Worm (Caenorhabditis elegans) whole organism, L4/young adult: ENCODE measurements around the gene gst-11.

ENCODE experiments used
- W03F9.2 ChIP-seq: fragments of 150-350 bp; optimal IDR thresholded peaks from 2 replicates; lab custom pipeline; 2014; ENCODE audit warnings: missing biosample characterization, missing genetic modification characterization
- dao-5 ChIP-seq: sonication (generic microtip); optimal IDR thresholded peaks from 2 replicates; lab custom pipeline; 2016; ENCODE audit warnings: missing genotype, missing genetic modification characterization, moderate library complexity, missing compliant biosample characterization
- him-1 ChIP-seq: sonication (generic microtip); optimal IDR thresholded peaks from 2 replicates; lab custom pipeline; 2016; ENCODE audit warnings: missing genotype, missing genetic modification reagents, missing genetic modification characterization, missing compliant biosample characterization

The gst-11 gene

DNA sequence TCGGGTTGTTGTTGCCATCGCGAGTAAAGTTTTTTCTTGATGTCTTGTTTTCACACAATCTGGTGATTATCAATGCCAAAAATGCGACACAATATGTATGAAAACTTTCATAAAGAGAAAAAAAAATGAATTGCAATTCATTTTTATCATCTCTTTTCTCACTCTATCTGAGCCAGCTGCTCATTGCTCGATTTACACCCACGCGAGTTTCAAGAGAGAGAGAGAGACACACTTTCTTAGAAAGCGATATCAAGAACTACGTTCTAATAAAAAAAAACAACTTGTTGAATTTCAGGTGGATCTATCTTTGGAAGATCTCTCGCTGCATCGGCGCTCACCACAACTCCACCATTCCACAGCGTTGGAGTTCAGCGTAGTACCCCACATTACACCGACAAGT, 30.9 kb downstream of the gst-11 start:
- TF ChIP-seq W03F9.2 (no peak), him-1 (tag; lab: Kevin White, UChicago) (no peak), dao-5 (tag; lab: Kevin White, UChicago) (no peak)

DNA sequence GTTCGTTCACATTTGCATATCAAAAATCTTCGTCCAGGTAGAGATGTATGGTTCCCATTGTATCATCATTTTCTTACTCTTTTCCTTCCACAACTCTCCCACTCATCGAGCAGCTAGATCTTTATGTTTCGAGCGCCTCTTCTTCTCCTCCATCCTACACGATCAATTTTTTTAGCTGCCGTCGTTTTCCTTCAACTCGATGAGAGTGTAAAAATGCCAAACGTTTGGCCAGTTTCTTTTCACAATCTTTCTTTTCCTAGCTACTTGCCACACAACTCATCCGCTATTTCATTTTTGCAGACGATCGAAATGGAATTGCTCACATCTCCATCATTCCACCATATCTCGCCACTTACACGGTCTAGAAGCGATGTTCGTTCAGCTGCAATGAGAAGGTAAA, 32.0 kb downstream of the gst-11 start, which contains the start of gene C18B2.3:
TSS of gene C18B2.3 (plus strand) at position 301 of the 400 bp plus-strand sequence.
- TF ChIP-seq W03F9.2 (no peak), dao-5 (tag; lab: Kevin White, UChicago) (no peak), him-1 (tag; lab: Kevin White, UChicago) (no peak)

DNA sequence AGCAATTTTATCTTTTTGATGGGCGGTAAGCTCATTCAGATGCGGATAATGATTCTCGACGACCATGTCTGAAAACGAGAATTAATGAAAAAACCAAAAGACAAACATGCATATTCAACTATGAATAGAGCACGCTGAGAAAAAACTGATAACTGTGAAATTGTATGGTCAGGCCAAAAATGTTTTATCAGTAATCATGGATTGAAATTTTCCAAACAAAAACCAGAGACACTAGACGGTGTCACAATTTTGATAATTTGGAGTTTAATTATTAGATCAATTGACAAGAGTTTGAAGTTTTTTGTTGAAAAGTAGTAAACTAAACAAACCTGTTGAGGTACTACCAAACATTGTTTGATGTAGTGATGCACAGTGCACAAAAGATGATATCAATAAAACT, 33.2 kb downstream of the gst-11 start, which contains the start of gene cgr-1:
TSS of gene cgr-1 (minus strand) at position 68 of the 400 bp plus-strand sequence.
- TF ChIP-seq dao-5 (tag; lab: Kevin White, UChicago) (no peak), him-1 (tag; lab: Kevin White, UChicago) (no peak), W03F9.2 (no peak)

DNA sequence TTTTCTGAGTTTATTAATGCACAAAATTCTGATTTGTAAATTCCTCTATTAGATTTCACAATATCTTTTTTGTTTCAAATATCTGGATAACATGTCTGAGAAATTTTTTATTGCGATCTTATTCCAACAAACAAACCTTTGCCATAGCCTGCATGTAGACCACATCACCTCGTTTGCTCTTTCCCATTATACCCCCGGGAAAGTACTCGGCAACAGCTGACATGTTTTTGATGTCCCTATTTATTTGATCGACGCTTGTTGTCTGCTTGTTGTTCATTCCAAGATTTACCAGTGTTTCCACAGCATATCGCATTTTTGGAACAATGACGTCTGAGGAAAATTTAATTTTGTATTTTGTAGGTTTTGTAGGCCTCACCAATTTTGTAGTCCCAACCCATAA, 33.7 kb downstream of the gst-11 start:
- TF ChIP-seq W03F9.2 (no peak), him-1 (tag; lab: Kevin White, UChicago) (no peak)

DNA sequence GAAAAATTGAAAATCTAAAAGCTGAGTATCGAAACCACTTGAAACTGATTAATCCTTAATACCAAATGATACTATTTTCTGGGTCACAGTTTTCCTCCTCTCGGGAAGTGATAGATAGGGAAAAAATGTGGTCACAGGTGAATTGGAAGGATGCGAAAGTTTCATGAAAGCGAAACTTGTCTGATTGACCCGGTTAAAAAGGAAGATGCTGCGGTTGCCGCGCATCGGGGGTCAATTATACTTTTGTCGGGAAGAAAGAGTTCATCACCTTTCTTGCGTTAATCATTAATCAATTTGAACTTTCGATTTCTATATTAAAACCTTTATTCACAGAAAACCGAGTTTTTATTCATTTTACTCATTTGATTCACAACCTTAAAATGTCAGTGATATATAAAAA, 36.6 kb downstream of the gst-11 start:
- TF ChIP-seq W03F9.2 = no peak
- no peak for TF ChIP-seq dao-5 (tag; lab: Kevin White, UChicago)
- no peak for TF ChIP-seq him-1 (tag; lab: Kevin White, UChicago)

DNA sequence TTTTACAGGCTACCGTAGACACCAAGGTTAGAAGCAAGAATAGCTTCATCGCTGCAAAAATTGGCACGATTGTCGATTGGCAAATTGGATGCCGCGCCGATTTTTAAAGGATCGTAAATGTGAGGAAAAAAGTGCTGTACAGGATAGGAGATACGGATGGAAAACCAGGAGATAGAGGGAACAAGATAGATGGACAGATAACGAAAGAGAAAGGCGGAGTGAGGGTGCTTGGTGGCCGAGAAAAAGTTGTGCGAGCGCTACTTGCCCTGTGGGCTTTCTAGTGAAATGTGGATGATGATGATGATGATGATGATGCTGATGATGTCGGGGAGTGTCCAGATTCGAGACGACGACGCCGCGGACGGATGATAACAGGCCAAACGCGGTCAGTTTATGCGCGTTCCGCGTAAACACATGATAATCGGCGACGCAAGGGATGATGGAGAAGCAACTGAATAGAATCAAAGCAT, 37.2 kb downstream of the gst-11 start, which contains the start of gene T27A10.6:
TSS of gene T27A10.6 (minus strand) at position 51 of the 470 bp plus-strand sequence.
- TF ChIP-seq dao-5 (tag; lab: Kevin White, UChicago) (no peak), W03F9.2 (no peak), him-1 (tag; lab: Kevin White, UChicago) (no peak)

DNA sequence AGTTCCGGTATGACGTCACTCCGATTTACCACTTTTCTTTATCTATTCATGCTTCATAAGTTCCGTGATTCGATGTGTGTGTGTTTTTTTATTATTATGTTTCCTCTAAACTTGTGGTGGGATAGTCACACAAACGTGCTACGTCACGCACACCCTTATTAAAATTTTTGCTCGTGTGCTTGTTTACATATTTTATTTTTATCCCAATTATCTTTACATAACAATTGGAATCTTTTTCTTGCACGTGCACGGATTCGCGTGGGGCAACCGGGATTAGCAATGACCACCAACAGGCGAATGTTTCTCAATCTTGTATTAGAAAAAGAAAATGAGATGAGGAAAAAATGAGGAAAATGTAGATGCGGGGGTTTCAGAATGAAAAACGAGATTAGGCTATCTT, 43.0 kb downstream of the gst-11 start:
- no peak for TF ChIP-seq W03F9.2
- TF ChIP-seq him-1 (tag; lab: Kevin White, UChicago) = no peak
- TF ChIP-seq dao-5 (tag; lab: Kevin White, UChicago) = no peak

DNA sequence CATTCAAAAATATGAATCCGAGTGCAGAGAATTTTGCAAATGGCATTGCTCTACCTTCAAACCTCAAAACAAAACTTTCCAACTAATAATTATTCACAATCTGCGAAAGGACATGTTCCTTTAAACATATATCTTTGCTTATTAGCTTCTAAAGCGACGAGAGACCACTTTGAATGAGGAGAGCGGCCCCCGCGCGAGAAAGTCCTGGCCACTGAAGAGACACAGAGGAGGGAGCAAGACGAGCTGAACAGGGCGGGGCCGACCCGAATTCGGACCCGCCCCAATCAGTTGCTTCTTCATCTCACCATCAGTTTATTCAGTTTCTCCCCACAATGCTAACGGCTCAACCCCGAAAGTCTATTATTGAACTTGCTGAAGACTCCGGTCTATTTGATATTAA, 47.9 kb downstream of the gst-11 start, which contains the start of gene T27A10.2:
TSS of gene T27A10.2 (plus strand) at position 333 of the 400 bp plus-strand sequence.
- no peak for TF ChIP-seq dao-5 (tag; lab: Kevin White, UChicago)
- no peak for TF ChIP-seq W03F9.2
- no peak for TF ChIP-seq him-1 (tag; lab: Kevin White, UChicago)

DNA sequence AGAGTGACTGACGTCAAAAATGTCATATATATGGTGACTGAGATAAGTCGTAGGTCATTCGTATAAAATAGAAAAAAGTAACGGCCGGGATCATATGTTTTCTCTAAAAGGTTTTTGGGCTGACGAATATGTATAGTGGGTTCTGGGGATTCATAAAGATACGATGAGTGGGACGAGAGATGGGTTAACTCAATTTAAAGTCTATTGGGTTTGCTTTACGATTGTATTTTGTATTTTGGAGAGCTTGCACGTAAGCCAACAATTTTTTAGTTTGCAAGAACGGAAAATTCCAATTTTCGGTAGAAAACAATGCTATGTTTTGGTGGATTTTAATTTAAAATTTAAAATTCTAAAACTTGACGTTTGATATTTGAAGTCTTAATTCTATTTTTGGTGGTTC, 49.1 kb downstream of the gst-11 start:
- TF ChIP-seq dao-5 (tag; lab: Kevin White, UChicago) (no peak), him-1 (tag; lab: Kevin White, UChicago) (no peak), W03F9.2 (no peak)

DNA sequence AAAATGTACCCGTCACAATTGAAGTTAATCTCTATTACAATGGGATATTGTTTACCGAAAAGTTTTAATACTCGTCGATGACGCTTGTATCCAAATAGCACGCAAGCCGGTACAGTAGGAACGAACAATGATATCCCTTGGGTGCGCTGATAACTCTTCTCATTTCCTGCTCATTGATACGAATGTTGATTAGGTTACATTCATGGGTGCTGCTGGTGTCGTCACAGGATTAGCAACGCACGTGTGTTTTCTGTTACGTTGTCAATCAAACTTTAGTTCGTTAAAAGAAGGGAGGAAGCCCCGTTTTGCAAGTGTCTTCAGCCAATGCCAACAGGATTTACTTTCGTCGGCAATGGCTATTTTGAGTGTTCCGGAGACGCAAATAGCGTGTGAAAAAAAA, 50.1 kb downstream of the gst-11 start:
- TF ChIP-seq him-1 (tag; lab: Kevin White, UChicago) = no peak
- TF ChIP-seq dao-5 (tag; lab: Kevin White, UChicago) = no peak
- TF ChIP-seq W03F9.2 = no peak
